Fruit fly (Drosophila melanogaster) whole organism, embryonic: Measurements from ENCODE around the gene Rbp1-like.

Source experiments
- Antp ChIP-seq: fragments of 200-800 bp; sonication (Bioruptor generic); optimal IDR thresholded peaks from 3 replicates; lab custom pipeline; 2016; ENCODE audit warnings: missing biosample characterization, missing genetic modification characterization
- Awh ChIP-seq: fragments of 200-800 bp; sonication (Bioruptor generic); IDR thresholded peaks from 2 replicates; pipeline ENCODE4, ENCODE4 v1.3.6; 2022; ENCODE audit warnings: missing biosample characterization, missing genetic modification characterization
- CG10431 ChIP-seq: fragments of 200-800 bp; sonication (Bioruptor generic); optimal IDR thresholded peaks from 3 replicates; lab custom pipeline; 2018; ENCODE audit warnings: missing biosample characterization, mild to moderate bottlenecking, missing genetic modification characterization
- CG11560 ChIP-seq: fragments of 200-800 bp; sonication (Bioruptor generic); IDR thresholded peaks from 3 replicates; pipeline ENCODE4 v1.3.6; 2022; ENCODE audit warnings: missing biosample characterization, missing genetic modification characterization
- CG13296 ChIP-seq: fragments of 200-800 bp; sonication (Bioruptor generic); optimal IDR thresholded peaks from 3 replicates; lab custom pipeline; 2018; ENCODE audit warnings: missing biosample characterization, mild to moderate bottlenecking, missing genetic modification characterization
- CG1603 ChIP-seq: fragments of 200-800 bp; sonication (Bioruptor generic); optimal IDR thresholded peaks from 2 replicates; lab custom pipeline; 2019; ENCODE audit warnings: missing biosample characterization, mild to moderate bottlenecking, missing genetic modification characterization, moderate library complexity
- CG17612 ChIP-seq: fragments of 200-800 bp; sonication (Bioruptor generic); IDR thresholded peaks from 2 replicates; pipeline ENCODE4 v1.3.6; 2022; ENCODE audit warnings: missing biosample characterization, missing genetic modification characterization
- CG17912 ChIP-seq: fragments of 200-800 bp; sonication (Bioruptor generic); optimal IDR thresholded peaks from 2 replicates; lab custom pipeline; 2018; ENCODE audit warnings: missing biosample characterization, mild to moderate bottlenecking, missing genetic modification characterization
- CG1792 ChIP-seq: fragments of 200-800 bp; sonication (Bioruptor generic); optimal IDR thresholded peaks from 2 replicates; lab custom pipeline; 2016; ENCODE audit warnings: missing biosample characterization, missing genetic modification characterization
- CG18599 ChIP-seq: fragments of 200-800 bp; sonication (Bioruptor generic); optimal IDR thresholded peaks from 3 replicates; lab custom pipeline; 2017; ENCODE audit warnings: missing biosample characterization, missing genetic modification characterization, mild to moderate bottlenecking, moderate library complexity, missing genetic modification reagents
- CG18764 ChIP-seq: fragments of 200-800 bp; sonication (Bioruptor generic); optimal IDR thresholded peaks from 3 replicates; lab custom pipeline; 2016; ENCODE audit warnings: missing biosample characterization, missing genetic modification characterization
- CG2116 ChIP-seq: fragments of 200-800 bp; sonication (Bioruptor generic); optimal IDR thresholded peaks from 3 replicates; lab custom pipeline; 2018; ENCODE audit warnings: missing biosample characterization, mild to moderate bottlenecking, missing genetic modification characterization
- CG2678 ChIP-seq: fragments of 200-800 bp; sonication (Bioruptor generic); optimal IDR thresholded peaks from 3 replicates; lab custom pipeline; 2019; ENCODE audit warnings: missing biosample characterization, mild to moderate bottlenecking, missing genetic modification characterization, moderate library complexity
- CG31365 ChIP-seq: fragments of 200-800 bp; sonication (Bioruptor generic); optimal IDR thresholded peaks from 2 replicates; lab custom pipeline; 2018; ENCODE audit warnings: missing biosample characterization, mild to moderate bottlenecking, missing genetic modification characterization
- CG3995 ChIP-seq: fragments of 200-800 bp; sonication (Bioruptor generic); optimal IDR thresholded peaks from 3 replicates; lab custom pipeline; 2016; ENCODE audit warnings: missing biosample characterization, missing genetic modification characterization
- CG4360 ChIP-seq: fragments of 200-800 bp; sonication (Bioruptor generic); IDR thresholded peaks from 2 replicates; pipeline ENCODE4 v1.3.6; 2022; ENCODE audit warnings: missing biosample characterization, missing genetic modification characterization
- CG6272 ChIP-seq: fragments of 200-800 bp; sonication (Bioruptor generic); IDR thresholded peaks from 2 replicates; pipeline ENCODE4 v1.3.6; 2022; ENCODE audit warnings: missing biosample characterization, missing genetic modification characterization
- CG8388 ChIP-seq: fragments of 200-800 bp; sonication (Bioruptor generic); optimal IDR thresholded peaks from 2 replicates; lab custom pipeline; 2019; ENCODE audit warnings: missing biosample characterization, mild to moderate bottlenecking, missing genetic modification characterization, moderate library complexity
- CG8765 ChIP-seq: fragments of 200-800 bp; sonication (Bioruptor generic); IDR thresholded peaks from 2 replicates; pipeline ENCODE4 v1.3.6; 2022; ENCODE audit warnings: missing biosample characterization, missing genetic modification characterization
- CG9817 ChIP-seq: fragments of 200-800 bp; sonication (Bioruptor generic); optimal IDR thresholded peaks from 2 replicates; lab custom pipeline; 2018; ENCODE audit warnings: missing biosample characterization, mild to moderate bottlenecking, missing genetic modification characterization, moderate library complexity
- Dad ChIP-seq: fragments of 200-800 bp; sonication (Bioruptor generic); optimal IDR thresholded peaks from 3 replicates; lab custom pipeline; 2016; ENCODE audit warnings: missing biosample characterization, missing genetic modification characterization
- Elba2 ChIP-seq: fragments of 200-800 bp; sonication (Bioruptor generic); optimal IDR thresholded peaks from 3 replicates; lab custom pipeline; 2016; ENCODE audit warnings: missing biosample characterization, missing genetic modification characterization
- Lhr ChIP-seq: fragments of 200-800 bp; sonication (Bioruptor generic); optimal IDR thresholded peaks from 3 replicates; lab custom pipeline; 2017; ENCODE audit warnings: mild to moderate bottlenecking, missing biosample characterization, missing genetic modification reagents, missing genetic modification characterization
- Med ChIP-seq: fragments of 200-800 bp; sonication (Bioruptor generic); peaks from one replicate; lab custom pipeline; 2016; ENCODE audit warnings: missing biosample characterization, missing genetic modification characterization, mild to moderate bottlenecking, inconsistent platforms, moderate library complexity
- Side ChIP-seq: fragments of 200-800 bp; sonication (Bioruptor generic); optimal IDR thresholded peaks from 2 replicates; lab custom pipeline; 2016; ENCODE audit warnings: missing biosample characterization, missing genetic modification characterization
- Sin3A ChIP-seq: fragments of >200 bp; optimal IDR thresholded peaks from 2 replicates; lab custom pipeline; 2018
- aop ChIP-seq: fragments of 200-800 bp; sonication (Bioruptor generic); IDR thresholded peaks from 2 replicates; pipeline ENCODE4 v1.3.6; 2022; ENCODE audit warnings: missing biosample characterization, missing genetic modification characterization
- ase ChIP-seq: fragments of 200-800 bp; sonication (Bioruptor generic); IDR thresholded peaks from 3 replicates; pipeline ENCODE4 v1.3.6; 2022; ENCODE audit warnings: missing biosample characterization, missing genetic modification characterization
- bowl ChIP-seq: fragments of 200-800 bp; sonication (Bioruptor generic); IDR thresholded peaks from 2 replicates; pipeline ENCODE4 v1.3.6; 2022; ENCODE audit warnings: missing biosample characterization, missing genetic modification characterization
- br ChIP-seq: fragments of >200 bp; optimal IDR thresholded peaks from 2 replicates; lab custom pipeline; 2017
- bsh ChIP-seq, 2 experiments: fragments of 200-800 bp; sonication (Bioruptor generic); optimal IDR thresholded peaks; 2 replicates each; lab custom pipeline; 2017 to 2018; ENCODE audit warnings: mild to moderate bottlenecking in 2 of 2, missing biosample characterization in 2 of 2, missing genetic modification characterization in 2 of 2, moderate library complexity in 1 of 2
- cato ChIP-seq: fragments of 200-800 bp; sonication (Bioruptor generic); optimal IDR thresholded peaks from 2 replicates; lab custom pipeline; 2016; ENCODE audit warnings: missing biosample characterization, missing genetic modification characterization, borderline replicate concordance
- chif ChIP-seq, 2 experiments: fragments of 200-800 bp; sonication (Bioruptor generic); optimal IDR thresholded peaks; 3 replicates each; lab custom pipeline; 2016; ENCODE audit warnings: missing biosample characterization in 2 of 2, missing genetic modification characterization in 2 of 2
- ci ChIP-seq: fragments of 200-800 bp; sonication (Bioruptor generic); IDR thresholded peaks from 3 replicates; pipeline ENCODE4 v1.3.6; 2022; ENCODE audit warnings: missing biosample characterization, missing genetic modification characterization
- dan ChIP-seq: fragments of 200-800 bp; sonication (Bioruptor generic); IDR thresholded peaks from 2 replicates; pipeline ENCODE4 v1.3.6; 2022; ENCODE audit warnings: missing biosample characterization, missing genetic modification characterization
- dmrt99B ChIP-seq: fragments of 200-800 bp; sonication (Bioruptor generic); optimal IDR thresholded peaks from 2 replicates; lab custom pipeline; 2018; ENCODE audit warnings: missing biosample characterization, mild to moderate bottlenecking, missing genetic modification characterization, moderate library complexity
- eve ChIP-seq, 2 experiments: fragments of >200 bp; optimal IDR thresholded peaks; 2 replicates each; lab custom pipeline; 2017; ENCODE audit warnings: missing biosample characterization in 2 of 2, missing genetic modification characterization in 2 of 2
- ewg ChIP-seq: fragments of 200-800 bp; sonication (Bioruptor generic); optimal IDR thresholded peaks from 3 replicates; lab custom pipeline; 2017; ENCODE audit warnings: mild to moderate bottlenecking, missing biosample characterization, missing genetic modification reagents, missing genetic modification characterization
- fd102C ChIP-seq: fragments of 200-800 bp; sonication (Bioruptor generic); optimal IDR thresholded peaks from 2 replicates; lab custom pipeline; 2018; ENCODE audit warnings: missing biosample characterization, mild to moderate bottlenecking, missing genetic modification characterization, moderate library complexity
- gsb ChIP-seq: fragments of 200-800 bp; sonication (Bioruptor generic); IDR thresholded peaks from 2 replicates; pipeline ENCODE4 v1.3.6; 2022; ENCODE audit warnings: missing biosample characterization, missing genetic modification characterization
- hkb ChIP-seq, 2 experiments: fragments of 200-800 bp in 1 of 2; fragments of >200 bp in 1 of 2; sonication (Bioruptor generic) in 1 of 2; IDR thresholded peaks in 1 of 2; optimal IDR thresholded peaks in 1 of 2; 2 replicates each; pipeline versions ENCODE4 v1.3.6 to Lab custom; 2017 to 2022; ENCODE audit warnings: missing biosample characterization in 1 of 2, missing genetic modification characterization in 1 of 2
- lab ChIP-seq: fragments of 200-800 bp; sonication (Bioruptor generic); optimal IDR thresholded peaks from 3 replicates; lab custom pipeline; 2017; ENCODE audit warnings: missing biosample characterization, missing genetic modification characterization, mild to moderate bottlenecking, moderate library complexity, missing genetic modification reagents
- nau ChIP-seq: fragments of 200-800 bp; sonication (Bioruptor generic); optimal IDR thresholded peaks from 3 replicates; lab custom pipeline; 2017; ENCODE audit warnings: missing biosample characterization, mild to moderate bottlenecking, missing genetic modification characterization, missing genetic modification reagents
- otp ChIP-seq: fragments of 200-800 bp; sonication (Bioruptor generic); IDR thresholded peaks from 3 replicates; pipeline ENCODE4, ENCODE4 v1.3.6; 2022; ENCODE audit warnings: missing biosample characterization, missing genetic modification characterization
- pan ChIP-seq, 4 experiments: fragments of >200 bp in 3 of 4; fragments of 200-800 bp in 1 of 4; sonication (Bioruptor generic) in 1 of 4; optimal IDR thresholded peaks in 3 of 4; IDR thresholded peaks in 1 of 4; 2 replicates each; pipeline versions ENCODE4 v1.3.6 to Lab custom; 2017 to 2022; ENCODE audit warnings: missing biosample characterization in 2 of 4, missing genetic modification characterization in 2 of 4, mixed read lengths in 1 of 4
- row ChIP-seq: fragments of 200-800 bp; sonication (Bioruptor generic); IDR thresholded peaks from 3 replicates; pipeline ENCODE4 v1.3.6; 2022; ENCODE audit warnings: missing biosample characterization, missing genetic modification characterization
- sna ChIP-seq: fragments of 200-800 bp; sonication (Bioruptor generic); IDR thresholded peaks from 2 replicates; pipeline ENCODE4 v1.3.6; 2022; ENCODE audit warnings: missing biosample characterization, missing genetic modification characterization; ENCODE audit not compliant: partially characterized antibody
- zen ChIP-seq: fragments of 200-800 bp; sonication (Bioruptor generic); optimal IDR thresholded peaks from 3 replicates; lab custom pipeline; 2018; ENCODE audit warnings: missing biosample characterization, mild to moderate bottlenecking, missing genetic modification characterization, moderate library complexity

The Rbp1-like gene

DNA sequence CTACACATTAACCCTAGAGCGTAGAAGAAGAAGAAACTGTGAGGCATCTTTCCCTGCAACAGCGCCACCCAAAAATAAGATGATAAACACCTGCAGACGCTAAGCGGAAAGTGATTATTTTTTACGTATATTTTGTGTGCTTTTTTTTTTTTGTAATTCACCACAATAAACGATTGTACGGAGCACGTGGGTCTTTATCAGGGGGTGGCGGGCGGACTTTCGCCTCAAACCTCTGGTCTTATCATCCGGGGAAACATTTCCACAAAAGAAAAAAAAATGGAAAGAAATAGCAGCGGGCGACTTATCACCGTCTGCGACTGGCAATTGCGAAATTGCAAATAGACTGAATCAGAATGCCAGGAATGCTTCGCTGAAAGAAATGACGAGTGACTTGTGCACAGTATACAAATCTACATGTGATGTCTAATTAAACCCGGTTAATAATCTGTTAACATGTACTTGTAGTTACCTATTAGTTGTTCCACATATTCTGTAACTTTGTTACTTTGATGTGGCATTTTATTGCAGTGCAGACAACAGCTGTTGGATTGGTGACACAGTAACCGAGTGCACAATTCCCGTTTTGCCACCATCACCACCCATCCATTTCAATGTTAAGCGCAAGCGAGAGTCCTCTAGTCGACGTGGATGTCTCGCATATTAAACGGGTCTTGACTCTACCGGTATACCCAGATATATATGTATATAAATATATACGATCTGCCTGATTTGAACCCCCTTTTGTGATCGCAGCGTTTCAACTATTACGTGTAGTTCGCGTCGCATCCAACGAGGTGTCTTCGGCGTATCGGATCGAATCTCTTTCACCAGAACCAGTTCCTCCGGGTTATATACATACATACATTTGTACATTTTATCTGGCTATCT lies 52.6 kb downstream of the Rbp1-like start:
- TF ChIP-seq CG8765 (GFP tag; lab: Robert Waterston, UW) (no peak), CG2678 (peak; percentile 27), hkb (optimal IDR thresholded peaks at IDR 0.05; lab: Kevin White, UChicago) (no peak), hkb (GFP tag; IDR thresholded peaks at IDR 0.05; lab: Robert Waterston, UW) (0 out of 2 replicates have a peak, but pooled peaks have one; percentile 23), CG13296 (no peak), Side (GFP tag; lab: Kevin White, UChicago) (no peak), CG4360 (no peak), eve (GFP tag; optimal IDR thresholded peaks at IDR 0.05; lab: Kevin White, UChicago) (peak in 1 of 2 experiments; percentile 85), Antp (GFP tag; lab: Kevin White, UChicago) (peak; percentile 5), CG9817 (tag; lab: Kevin White, UChicago) (peak; percentile 2), CG11560 (tag; lab: Robert Waterston, UW) (no peak), CG1792 (no peak), Awh (GFP tag; lab: Robert Waterston, UW) (no peak), aop (GFP tag; lab: Robert Waterston, UW) (0 out of 2 replicates have a peak, but pooled peaks have one; percentile 28), otp (no peak), ewg (GFP tag; lab: Kevin White, UChicago) (no peak), ci (GFP tag; lab: Robert Waterston, UW) (no peak; the same call in 2 of the 3 replicates), CG1603 (tag; lab: Kevin White, UChicago) (peak; percentile 53), cato (GFP tag; lab: Kevin White, UChicago) (no peak), CG3995 (GFP tag; lab: Kevin White, UChicago) (no peak), dmrt99B (tag; lab: Kevin White, UChicago) (peak; percentile 48), lab (peak; percentile 5), bsh (GFP tag; optimal IDR thresholded peaks at IDR 0.05; lab: Kevin White, UChicago) (peak; percentile 11 to 25), br (lab: Kevin White, UChicago) (no peak), nau (GFP tag; lab: Kevin White, UChicago) (no peak), Dad (GFP tag; lab: Kevin White, UChicago) (no peak), CG6272 (no peak), dan (GFP tag; lab: Robert Waterston, UW) (no peak), CG18599 (GFP tag; lab: Kevin White, UChicago) (peak; percentile 16), CG2116 (GFP tag; lab: Kevin White, UChicago) (no peak), CG8388 (GFP tag; lab: Kevin White, UChicago) (no peak), ase (GFP tag; lab: Robert Waterston, UW) (no peak), fd102C (GFP tag; lab: Kevin White, UChicago) (no peak), pan (optimal IDR thresholded peaks at IDR 0.05; lab: Kevin White, UChicago) (no peak), pan (GFP tag; optimal IDR thresholded peaks at IDR 0.05 in 1 of 2, IDR thresholded peaks at IDR 0.05 in 1 of 2) (peak in 1 of 2 experiments; percentile 38), row (peak; percentile 29; the same call in 2 of the 3 replicates), CG17612 (GFP tag; lab: Robert Waterston, UW) (no peak), Elba2 (GFP tag; lab: Kevin White, UChicago) (no peak), gsb (GFP tag; lab: Robert Waterston, UW) (no peak), chif (GFP tag; optimal IDR thresholded peaks at IDR 0.05; lab: Kevin White, UChicago) (no peak), Med (GFP tag; lab: Kevin White, UChicago) (peak; percentile 75), CG17912 (no peak), sna (GFP tag; lab: Robert Waterston, UW) (no peak), CG18764 (GFP tag; lab: Kevin White, UChicago) (no peak), Sin3A (lab: Kevin White, UChicago) (no peak), CG31365 (no peak), Lhr (no peak), zen (tag; lab: Kevin White, UChicago) (no peak), CG10431 (no peak), bowl (GFP tag; lab: Robert Waterston, UW) (no peak)
